Worm (Caenorhabditis elegans) whole organism, L4 larva: Measurements from ENCODE around the gene R13D7.2.
"Not testable (repeated sequence)": the region's sequence is repeated elsewhere in the genome, so short reads cannot be mapped to it uniquely, and the experiment has no call there.

Experiments
- F26F4.8 ChIP-seq: fragments of 200-800 bp; sonication (Bioruptor generic); conservative IDR thresholded peaks from 2 replicates; pipeline ENCODE4 v1.3.6; 2022; ENCODE audit warnings: missing genetic modification characterization, missing compliant biosample characterization
- Y105C5A.15 ChIP-seq: fragments of 200-800 bp; sonication (Bioruptor generic); IDR thresholded peaks from 2 replicates; pipeline ENCODE4 v1.3.6; 2022; ENCODE audit warnings: missing genetic modification characterization, missing compliant biosample characterization
- Y75B8A.6 ChIP-seq: fragments of 200-800 bp; sonication (Bioruptor generic); IDR thresholded peaks from 2 replicates; pipeline ENCODE4 v1.3.6; 2022; ENCODE audit warnings: missing genetic modification reagents, missing genetic modification characterization, missing compliant biosample characterization
- ZK546.5 ChIP-seq, 2 experiments: sonication (generic microtip); optimal IDR thresholded peaks; 2 replicates each; lab custom pipeline; 2017; ENCODE audit warnings: missing biosample characterization in 2 of 2, missing genetic modification characterization in 2 of 2
- aha-1 ChIP-seq: fragments of 150-350 bp; peaks from one replicate; lab custom pipeline; 2014; ENCODE audit warnings: missing biosample characterization, missing genetic modification characterization
- aly-2 ChIP-seq: sonication (generic microtip); optimal IDR thresholded peaks from 2 replicates; lab custom pipeline; 2018; ENCODE audit warnings: missing biosample characterization, missing genetic modification characterization
- arid-1 ChIP-seq: fragments of 200-800 bp; sonication (Bioruptor generic); conservative IDR thresholded peaks from 2 replicates; pipeline ENCODE4 v1.3.6; 2022; ENCODE audit warnings: missing genetic modification reagents, missing genetic modification characterization, missing compliant biosample characterization
- ceh-20 ChIP-seq: fragments of 200-800 bp; sonication (Bioruptor generic); IDR thresholded peaks from 2 replicates; pipeline ENCODE4 v1.3.6; 2022; ENCODE audit warnings: missing genetic modification reagents, missing genetic modification characterization, missing compliant biosample characterization
- ceh-28 ChIP-seq: fragments of 150-350 bp; optimal IDR thresholded peaks from 2 replicates; lab custom pipeline; 2014; ENCODE audit warnings: missing biosample characterization, missing genetic modification reagents, missing genetic modification characterization
- ceh-32 ChIP-seq: sonication (generic microtip); optimal IDR thresholded peaks from 2 replicates; lab custom pipeline; 2016; ENCODE audit warnings: mild to moderate bottlenecking, missing genetic modification characterization, missing compliant biosample characterization; ENCODE audit not compliant: poor library complexity
- ces-1 ChIP-seq: fragments of 150-350 bp; sonication (generic microtip); optimal IDR thresholded peaks from 4 replicates; lab custom pipeline; 2014; ENCODE audit warnings: missing biosample characterization, missing genetic modification reagents, missing genetic modification characterization
- daf-19 ChIP-seq: fragments of 200-800 bp; sonication (Bioruptor generic); conservative IDR thresholded peaks from 2 replicates; pipeline ENCODE4 v1.3.6; 2022; ENCODE audit warnings: missing genetic modification characterization, missing compliant biosample characterization
- fkh-10 ChIP-seq: fragments of 150-350 bp; optimal IDR thresholded peaks from 2 replicates; lab custom pipeline; 2014; ENCODE audit warnings: missing biosample characterization, missing genetic modification reagents, missing genetic modification characterization
- hlh-11 ChIP-seq: fragments of 200-800 bp; sonication (Bioruptor generic); optimal IDR thresholded peaks from 2 replicates; lab custom pipeline; 2018; ENCODE audit warnings: mild to moderate bottlenecking, missing genetic modification characterization, missing compliant biosample characterization
- hlh-30 ChIP-seq: sonication (generic microtip); optimal IDR thresholded peaks from 2 replicates; lab custom pipeline; 2017; ENCODE audit warnings: antibody characterized with exemption, mild to moderate bottlenecking, missing genetic modification characterization, missing compliant biosample characterization; ENCODE audit not compliant: insufficient read depth
- jun-1 ChIP-seq: fragments of 150-350 bp; optimal IDR thresholded peaks from 2 replicates; lab custom pipeline; 2014; ENCODE audit warnings: missing biosample characterization, missing genetic modification reagents, missing genetic modification characterization
- lin-13 ChIP-seq: fragments of 150-350 bp; optimal IDR thresholded peaks from 2 replicates; lab custom pipeline; 2014; ENCODE audit warnings: missing biosample characterization, missing genetic modification reagents, missing genetic modification characterization
- lin-29 ChIP-seq: fragments of 200-800 bp; sonication (Bioruptor generic); IDR thresholded peaks from 2 replicates; pipeline ENCODE4 v1.3.6; 2022; ENCODE audit warnings: missing genetic modification reagents, missing genetic modification characterization, missing compliant biosample characterization
- lin-39 ChIP-seq: fragments of 150-350 bp; optimal IDR thresholded peaks from 2 replicates; lab custom pipeline; 2014; ENCODE audit warnings: missing biosample characterization, missing genetic modification reagents, missing genetic modification characterization
- madf-5 ChIP-seq, 2 experiments: fragments of 200-800 bp; sonication (Bioruptor generic); IDR thresholded peaks; 2 replicates each; pipeline ENCODE4 v1.3.6; 2022; ENCODE audit warnings: missing compliant biosample characterization in 2 of 2, missing genetic modification characterization in 2 of 2
- mep-1 ChIP-seq: fragments of 150-350 bp; sonication (generic microtip); optimal IDR thresholded peaks from 3 replicates; lab custom pipeline; 2014; ENCODE audit warnings: missing biosample characterization, missing genetic modification characterization
- nhr-28 ChIP-seq: fragments of 150-350 bp; optimal IDR thresholded peaks from 2 replicates; lab custom pipeline; 2014; ENCODE audit warnings: missing biosample characterization, missing genetic modification characterization
- nhr-42 ChIP-seq: fragments of 200-800 bp; sonication (Bioruptor generic); IDR thresholded peaks from 2 replicates; pipeline ENCODE4 v1.3.6; 2022; ENCODE audit warnings: missing genetic modification characterization, missing compliant biosample characterization
- nhr-48 ChIP-seq: sonication (generic microtip); optimal IDR thresholded peaks from 2 replicates; lab custom pipeline; 2016; ENCODE audit warnings: mild to moderate bottlenecking, missing genetic modification characterization, missing compliant biosample characterization
- php-3 ChIP-seq: fragments of 200-800 bp; sonication (Bioruptor generic); IDR thresholded peaks from 2 replicates; pipeline ENCODE4 v1.3.6; 2022; ENCODE audit warnings: missing genetic modification reagents, missing genetic modification characterization, missing compliant biosample characterization
- saeg-2 ChIP-seq: fragments of 200-800 bp; sonication (Bioruptor generic); IDR thresholded peaks from 2 replicates; pipeline ENCODE4 v1.3.6; 2022; ENCODE audit warnings: missing genetic modification reagents, missing genetic modification characterization, missing compliant biosample characterization
- tag-97 ChIP-seq: fragments of 200-800 bp; sonication (Bioruptor generic); IDR thresholded peaks from 2 replicates; pipeline ENCODE4 v1.3.6; 2022; ENCODE audit warnings: missing genetic modification characterization, missing compliant biosample characterization
- unc-39 ChIP-seq: sonication (generic microtip); optimal IDR thresholded peaks from 2 replicates; lab custom pipeline; 2017; ENCODE audit warnings: missing biosample characterization, missing genetic modification characterization
- unc-62 ChIP-seq, 3 experiments: fragments of 150-350 bp in 1 of 3; sonication (generic microtip); optimal IDR thresholded peaks in 2 of 3; peaks in 1 of 3; 1 replicate in 1 of 3; 2 replicates in 2 of 3; lab custom pipeline; 2014 to 2017; ENCODE audit warnings: missing biosample characterization in 3 of 3, missing genetic modification characterization in 3 of 3, missing genetic modification reagents in 3 of 3, missing genotype in 1 of 3
- vab-7 ChIP-seq: fragments of 200-800 bp; sonication (Bioruptor generic); IDR thresholded peaks from 2 replicates; pipeline ENCODE4 v1.3.6; 2022; ENCODE audit warnings: missing genetic modification reagents, missing genetic modification characterization, missing compliant biosample characterization
- zip-11 ChIP-seq: fragments of 200-800 bp; sonication (Bioruptor generic); IDR thresholded peaks from 2 replicates; pipeline ENCODE4 v1.3.6; 2022; ENCODE audit warnings: missing genetic modification characterization, missing compliant biosample characterization

The R13D7.2 gene

ce11 chrV:7443480-7443879, 33.8 kb downstream of the R13D7.2 start:
- 0 out of 4 replicates have a peak, but pooled peaks of 1 of the 2 experiments have one; percentile 17 for TF ChIP-seq madf-5 (GFP tag; IDR thresholded peaks at IDR 0.05; lab: Robert Waterston, UW)
- TF ChIP-seq arid-1 (GFP tag; lab: Robert Waterston, UW) = 0 out of 2 replicates have a peak, but pooled peaks have one; percentile 41
- 0 out of 2 replicates have a peak, but pooled peaks have one; percentile 36 for TF ChIP-seq tag-97
- 0 out of 2 replicates have a peak, but pooled peaks have one; percentile 25 for TF ChIP-seq vab-7 (GFP tag; lab: Robert Waterston, UW)
- peak; percentile 62; the same call in 1 of the 2 replicates for TF ChIP-seq zip-11

DNA sequence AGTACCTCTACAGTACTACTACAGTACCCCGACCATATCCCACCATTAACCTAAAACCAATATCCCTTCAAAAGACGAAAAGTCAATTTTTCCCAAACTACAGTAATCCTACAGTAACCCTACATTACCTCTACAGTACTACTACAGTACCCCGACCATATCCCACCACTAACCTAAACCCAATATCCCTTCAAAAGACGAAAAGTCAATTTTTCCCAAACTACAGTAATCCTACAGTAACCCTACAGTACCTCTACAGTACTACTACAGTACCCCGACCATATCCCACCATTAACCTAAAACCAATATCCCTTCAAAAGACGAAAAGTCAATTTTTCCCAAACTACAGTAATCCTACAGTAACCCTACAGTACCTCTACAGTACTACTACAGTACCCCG, 34.6 kb downstream of the R13D7.2 start, which contains the start of gene nhr-141:
nhr-141 (plus strand) TSS at position 331 of the 400 bp plus-strand sequence.
- not testable (repeated sequence) for TF ChIP-seq ZK546.5 (tag; optimal IDR thresholded peaks at IDR 0.05; lab: Kevin White, UChicago); saeg-2; nhr-48
- TF ChIP-seq, all 104 proteins: peak for 0; not testable (repeated sequence) for 104

ce11 chrV:7446965-7447364, 37.3 kb downstream of the R13D7.2 start, which contains the start of gene F25E5.5:
Gene F25E5.5 (plus strand): TSS chrV:7447265.
- TF ChIP-seq lin-39 (no peak), hlh-30 (tag; lab: Kevin White, UChicago) (peak; percentile 14), mep-1 (tag; lab: Kevin White, UChicago) (no peak), ces-1 (GFP tag; lab: Kevin White, UChicago) (no peak), tag-97 (no peak), nhr-42 (GFP tag; lab: Robert Waterston, UW) (no peak), F26F4.8 (GFP tag; lab: Robert Waterston, UW) (no peak), fkh-10 (GFP tag; lab: Kevin White, UChicago) (no peak), lin-13 (no peak), jun-1 (tag; lab: Kevin White, UChicago) (no peak), Y105C5A.15 (GFP tag; lab: Robert Waterston, UW) (no peak), Y75B8A.6 (GFP tag; lab: Robert Waterston, UW) (no peak), nhr-28 (peak; percentile 44)

DNA sequence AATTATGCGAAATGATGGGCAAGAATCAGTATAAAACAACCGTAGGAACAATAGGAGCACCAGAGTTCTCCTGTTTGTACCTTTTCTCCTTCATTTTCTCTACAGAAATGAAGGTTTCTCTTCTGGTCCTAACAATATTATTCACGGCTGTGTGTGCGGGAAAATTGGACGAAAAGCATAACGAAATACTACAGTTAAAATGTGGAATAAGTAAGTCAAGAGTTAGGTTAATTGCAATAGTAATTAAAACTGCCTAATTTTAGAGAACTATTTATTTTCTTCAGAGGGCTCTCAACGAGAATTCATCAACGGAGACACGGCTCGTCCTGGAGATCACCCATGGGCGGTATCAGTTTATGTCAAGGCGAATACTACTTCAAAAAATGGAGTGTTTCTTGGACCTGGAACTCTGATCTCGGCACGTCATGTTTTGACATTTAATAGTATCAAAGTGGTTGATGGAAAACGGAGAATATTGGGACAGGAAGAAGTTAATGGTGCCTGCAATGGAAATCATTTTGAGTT, 39.7 kb downstream of the R13D7.2 start, which contains the start of gene try-12:
try-12 (plus strand) TSS at position 51 of the 525 bp plus-strand sequence.
- peak in 1 of 2 experiments; percentile 50 for TF ChIP-seq unc-62 (GFP tag; optimal IDR thresholded peaks at IDR 0.05 in 1 of 2; lab: Kevin White, UChicago)
- no peak for TF ChIP-seq unc-62 (tag; optimal IDR thresholded peaks at IDR 0.05; lab: Kevin White, UChicago)
- peak; percentile 70 for TF ChIP-seq aha-1
- no peak for TF ChIP-seq nhr-48
- TF ChIP-seq php-3 (GFP tag; lab: Robert Waterston, UW) = no peak

ce11 chrV:7451421-7451820, 41.7 kb downstream of the R13D7.2 start, which contains the start of gene try-11:
Gene try-11 (plus strand): TSS chrV:7451721.
- TF ChIP-seq vab-7 (GFP tag; lab: Robert Waterston, UW) (no peak), daf-19 (GFP tag; lab: Robert Waterston, UW) (no peak), ceh-28 (no peak), hlh-11 (tag; lab: Kevin White, UChicago) (no peak), Y75B8A.6 (GFP tag; lab: Robert Waterston, UW) (no peak), madf-5 (GFP tag; IDR thresholded peaks at IDR 0.05; lab: Robert Waterston, UW) (no peak), ceh-32 (tag; lab: Kevin White, UChicago) (no peak), ceh-20 (GFP tag; lab: Robert Waterston, UW) (no peak), unc-39 (no peak), aly-2 (no peak), zip-11 (no peak)

- no peak for TF ChIP-seq lin-29 (GFP tag; lab: Robert Waterston, UW)
These were observed 44.5 kb downstream of the R13D7.2 start, which contains the start of gene try-8 for ce11 chrV:7454236-7454635. Gene try-8 (minus strand): TSS chrV:7454336.
